Worm (Caenorhabditis elegans) whole organism, L2 larva: ENCODE data around the gene fbxb-83.

Experiments
- ama-1 ChIP-seq: fragments of 150-350 bp; optimal IDR thresholded peaks from 2 replicates; lab custom pipeline; 2018; ENCODE audit warnings: inconsistent platforms
- lin-11 ChIP-seq: fragments of 150-350 bp; sonication (generic microtip); optimal IDR thresholded peaks from 2 replicates; lab custom pipeline; 2014; ENCODE audit warnings: missing biosample characterization, missing genetic modification characterization, inconsistent platforms, mixed read lengths
- lin-13 ChIP-seq: fragments of 150-350 bp; optimal IDR thresholded peaks from 2 replicates; lab custom pipeline; 2014; ENCODE audit warnings: missing biosample characterization, missing genetic modification reagents, missing genetic modification characterization
- lin-39 ChIP-seq: fragments of 150-350 bp; optimal IDR thresholded peaks from 2 replicates; lab custom pipeline; 2014; ENCODE audit warnings: missing biosample characterization, missing genetic modification reagents, missing genetic modification characterization
- lsy-2 ChIP-seq, 2 experiments: fragments of 150-350 bp in 1 of 2; sonication (generic microtip) in 1 of 2; optimal IDR thresholded peaks; 2 replicates each; lab custom pipeline; 2014 to 2017; ENCODE audit warnings: missing biosample characterization in 2 of 2, missing genetic modification characterization in 2 of 2
- mdl-1 ChIP-seq, 2 experiments: fragments of 150-350 bp in 1 of 2; sonication (generic microtip) in 1 of 2; optimal IDR thresholded peaks; 2 replicates each; lab custom pipeline; 2017; ENCODE audit warnings: missing biosample characterization in 2 of 2, missing genetic modification characterization in 2 of 2

DNA sequence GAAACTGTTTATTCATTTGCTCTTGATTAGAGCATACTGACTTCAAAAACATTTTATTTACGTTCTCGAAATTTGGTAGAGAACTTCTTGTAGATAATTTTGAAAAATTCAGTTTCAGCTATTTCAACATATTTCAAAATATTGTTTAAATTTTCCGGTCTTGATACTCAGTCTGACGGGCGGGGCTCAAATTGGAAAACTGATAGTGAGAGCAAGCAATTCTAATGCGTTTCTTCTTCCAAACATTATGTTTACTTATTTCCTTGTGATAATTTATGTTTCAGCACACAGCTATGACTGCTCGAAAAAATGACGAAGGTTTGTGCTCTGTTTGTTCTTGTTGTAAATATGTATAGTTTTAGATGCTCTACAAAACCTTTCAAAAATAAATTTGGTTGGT lies 24.8 kb downstream of the fbxb-83 start, which contains the start of gene pals-24:
- TF ChIP-seq lin-11 (tag; lab: Kevin White, UChicago): no peak
- TF ChIP-seq ama-1 (lab: Kevin White, UChicago): no peak
- no peak for TF ChIP-seq lin-39
- TF ChIP-seq lin-13 (GFP tag; lab: Kevin White, UChicago): no peak
- no peak for TF ChIP-seq lsy-2 (tag; optimal IDR thresholded peaks at IDR 0.05; lab: Kevin White, UChicago)
- no peak for TF ChIP-seq mdl-1 (tag; optimal IDR thresholded peaks at IDR 0.05; lab: Kevin White, UChicago)
